Worm (Caenorhabditis elegans) whole organism, L1 larva: ENCODE results near the gene str-87.

Experiments
- Y116A8C.19 ChIP-seq: sonication (generic microtip); optimal IDR thresholded peaks from 2 replicates; lab custom pipeline; 2016; ENCODE audit warnings: missing compliant biosample characterization, missing genetic modification characterization, borderline replicate concordance
- ama-1 ChIP-seq: fragments of 150-350 bp; optimal IDR thresholded peaks from 2 replicates; lab custom pipeline; 2014
- efl-3 ChIP-seq: fragments of 200-800 bp; sonication (Bioruptor generic); optimal IDR thresholded peaks from 2 replicates; lab custom pipeline; 2018; ENCODE audit warnings: mild to moderate bottlenecking, missing genetic modification characterization, missing compliant biosample characterization
- nhr-28 ChIP-seq: fragments of 150-350 bp; optimal IDR thresholded peaks from 2 replicates; lab custom pipeline; 2014; ENCODE audit warnings: missing biosample characterization, missing genetic modification characterization
- pqm-1 ChIP-seq: sonication (generic microtip); optimal IDR thresholded peaks from 3 replicates; lab custom pipeline; 2017; ENCODE audit warnings: missing biosample characterization, missing genetic modification characterization
- snpc-4 ChIP-seq: fragments of 150-350 bp; optimal IDR thresholded peaks from 2 replicates; lab custom pipeline; 2014; ENCODE audit warnings: missing biosample characterization, missing genetic modification characterization
- snu-23 ChIP-seq: sonication (generic microtip); optimal IDR thresholded peaks from 2 replicates; lab custom pipeline; 2016; ENCODE audit warnings: missing genetic modification characterization, missing compliant biosample characterization
- unc-62 ChIP-seq: fragments of 150-350 bp; optimal IDR thresholded peaks from 2 replicates; lab custom pipeline; 2014; ENCODE audit warnings: missing biosample characterization, missing genetic modification reagents, missing genetic modification characterization
- unc-86 ChIP-seq: sonication (generic microtip); optimal IDR thresholded peaks from 2 replicates; lab custom pipeline; 2016; ENCODE audit warnings: missing genetic modification characterization, missing compliant biosample characterization
- zag-1 ChIP-seq: fragments of 150-350 bp; optimal IDR thresholded peaks from 2 replicates; lab custom pipeline; 2014; ENCODE audit warnings: missing biosample characterization, missing genetic modification characterization

DNA sequence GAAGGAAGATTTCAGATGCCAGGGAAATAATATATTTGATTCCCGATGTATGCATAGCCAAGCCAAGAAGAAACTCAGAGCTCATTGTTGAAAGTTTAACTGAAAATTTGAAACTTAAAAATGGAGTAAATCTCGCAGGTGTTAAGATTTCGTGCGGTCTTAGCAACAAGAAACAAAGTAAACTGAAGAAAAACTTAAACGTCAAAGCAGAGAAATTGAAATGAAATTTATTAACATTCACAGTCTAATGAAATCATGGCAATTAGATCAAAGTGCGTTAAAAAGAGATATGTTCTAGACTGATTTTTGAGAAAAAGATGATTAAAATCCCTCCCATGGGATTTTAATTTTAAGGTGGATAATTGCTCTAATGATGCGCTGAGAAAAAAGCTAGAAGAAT is 7.2 kb downstream of the str-87 start, which contains the start of gene str-84:
- TF ChIP-seq efl-3 (GFP tag; lab: Kevin White, UChicago) (no peak), nhr-28 (tag; lab: Kevin White, UChicago) (no peak), unc-62 (GFP tag; lab: Kevin White, UChicago) (no peak), unc-86 (no peak), snu-23 (GFP tag; lab: Kevin White, UChicago) (no peak), pqm-1 (no peak), zag-1 (no peak), ama-1 (no peak), snpc-4 (tag; lab: Kevin White, UChicago) (no peak), Y116A8C.19 (no peak)
